Worm (Caenorhabditis elegans) whole organism, young adult: ENCODE results near the gene tbc-6.

ENCODE experiments used
- F22D6.2 ChIP-seq: sonication (generic microtip); optimal IDR thresholded peaks from 2 replicates; lab custom pipeline; 2016; ENCODE audit warnings: mild to moderate bottlenecking, missing genetic modification characterization, missing compliant biosample characterization
- F33H1.4 ChIP-seq: fragments of 200-800 bp; sonication (Bioruptor generic); IDR thresholded peaks from 2 replicates; pipeline ENCODE4 v1.3.6; 2022; ENCODE audit warnings: missing genetic modification reagents, missing genetic modification characterization, missing compliant biosample characterization
- F52B5.7 ChIP-seq: sonication (generic microtip); optimal IDR thresholded peaks from 2 replicates; lab custom pipeline; 2016; ENCODE audit warnings: mild to moderate bottlenecking, missing genetic modification characterization, missing compliant biosample characterization
- K11D2.4 ChIP-seq: fragments of 200-800 bp; sonication (Bioruptor generic); IDR thresholded peaks from 2 replicates; pipeline ENCODE4 v1.3.6; 2022; ENCODE audit warnings: missing genetic modification reagents, missing genetic modification characterization, missing compliant biosample characterization
- Y53F4B.3 ChIP-seq: fragments of 200-800 bp; sonication (Bioruptor generic); IDR thresholded peaks from 2 replicates; pipeline ENCODE4 v1.3.6; 2022; ENCODE audit warnings: missing genetic modification reagents, missing genetic modification characterization, missing compliant biosample characterization
- ama-1 ChIP-seq, 3 experiments: fragments of 150-350 bp in 1 of 3; sonication (generic microtip) in 2 of 3; optimal IDR thresholded peaks; 2 replicates each; lab custom pipeline; 2014 to 2018; ENCODE audit warnings: missing biosample characterization in 2 of 3, missing genetic modification characterization in 2 of 3, missing genetic modification reagents in 2 of 3
- atf-7 ChIP-seq: sonication (generic microtip); optimal IDR thresholded peaks from 2 replicates; lab custom pipeline; 2017; ENCODE audit warnings: mild to moderate bottlenecking, missing genetic modification characterization, missing compliant biosample characterization
- ccch-3 ChIP-seq: fragments of 200-800 bp; sonication (Bioruptor generic); optimal IDR thresholded peaks from 2 replicates; lab custom pipeline; 2018; ENCODE audit warnings: mild to moderate bottlenecking, missing genetic modification characterization, missing compliant biosample characterization
- ceh-40 ChIP-seq: fragments of 200-800 bp; sonication (Bioruptor generic); IDR thresholded peaks from 2 replicates; pipeline ENCODE4 v1.3.6; 2022; ENCODE audit warnings: missing genetic modification characterization, missing compliant biosample characterization
- ets-4 ChIP-seq: fragments of 200-800 bp; sonication (Bioruptor generic); optimal IDR thresholded peaks from 2 replicates; lab custom pipeline; 2018; ENCODE audit warnings: mild to moderate bottlenecking, missing genetic modification characterization, missing compliant biosample characterization
- gei-17 ChIP-seq: fragments of 200-800 bp; sonication (Bioruptor generic); optimal IDR thresholded peaks from 2 replicates; lab custom pipeline; 2018; ENCODE audit warnings: mild to moderate bottlenecking, missing genetic modification characterization, missing compliant biosample characterization
- him-1 ChIP-seq: sonication (generic microtip); optimal IDR thresholded peaks from 2 replicates; lab custom pipeline; 2016; ENCODE audit warnings: missing genotype, missing genetic modification reagents, missing genetic modification characterization, missing compliant biosample characterization
- nhr-90 ChIP-seq: sonication (generic microtip); optimal IDR thresholded peaks from 2 replicates; lab custom pipeline; 2016; ENCODE audit warnings: missing genotype, mild to moderate bottlenecking, missing genetic modification characterization, missing compliant biosample characterization
- unc-130 ChIP-seq: sonication (generic microtip); optimal IDR thresholded peaks from 2 replicates; lab custom pipeline; 2016; ENCODE audit warnings: missing genetic modification reagents, missing genetic modification characterization, missing compliant biosample characterization

ce11 chrII:6900708-6901107, 52.8 kb downstream of the tbc-6 start:
- TF ChIP-seq ama-1 (optimal IDR thresholded peaks at IDR 0.05; lab: Kevin White, UChicago) (no peak), ama-1 (GFP tag; optimal IDR thresholded peaks at IDR 0.05; lab: Kevin White, UChicago) (no peak), unc-130 (GFP tag; lab: Kevin White, UChicago) (no peak), nhr-90 (tag; lab: Kevin White, UChicago) (no peak), atf-7 (no peak), gei-17 (no peak), ets-4 (GFP tag; lab: Kevin White, UChicago) (no peak), ccch-3 (GFP tag; lab: Kevin White, UChicago) (no peak), him-1 (tag; lab: Kevin White, UChicago) (no peak), F33H1.4 (GFP tag; lab: Robert Waterston, UW) (no peak), ceh-40 (GFP tag; lab: Robert Waterston, UW) (no peak), F52B5.7 (tag; lab: Kevin White, UChicago) (no peak), Y53F4B.3 (GFP tag; lab: Robert Waterston, UW) (no peak), K11D2.4 (GFP tag; lab: Robert Waterston, UW) (no peak), F22D6.2 (tag; lab: Kevin White, UChicago) (no peak)
